Worm (Caenorhabditis elegans) whole organism, early embryonic: ENCODE measurements around the gene K04H4.5.

Experiments
- B0310.2 ChIP-seq: sonication (generic microtip); optimal IDR thresholded peaks from 2 replicates; lab custom pipeline; 2016; ENCODE audit warnings: mild to moderate bottlenecking, missing genetic modification characterization, missing compliant biosample characterization
- ama-1 ChIP-seq: fragments of 150-350 bp; optimal IDR thresholded peaks from 2 replicates; lab custom pipeline; 2014
- ceh-13 ChIP-seq: fragments of 200-800 bp; sonication (Bioruptor generic); optimal IDR thresholded peaks from 2 replicates; lab custom pipeline; 2018; ENCODE audit warnings: mild to moderate bottlenecking, missing genetic modification characterization, missing compliant biosample characterization
- ceh-36 ChIP-seq: sonication (generic microtip); optimal IDR thresholded peaks from 2 replicates; lab custom pipeline; 2016; ENCODE audit warnings: missing genetic modification characterization, inconsistent platforms, missing compliant biosample characterization
- flt-1 ChIP-seq: fragments of 200-800 bp; sonication (Bioruptor generic); IDR thresholded peaks from 2 replicates; pipeline ENCODE4 v1.3.6; 2022; ENCODE audit warnings: missing genetic modification characterization, missing compliant biosample characterization
- hmbx-1 ChIP-seq: sonication (generic microtip); optimal IDR thresholded peaks from 2 replicates; lab custom pipeline; 2016; ENCODE audit warnings: mild to moderate bottlenecking, missing genetic modification characterization, missing compliant biosample characterization
- hmg-4 ChIP-seq: fragments of 200-800 bp; sonication (Bioruptor generic); optimal IDR thresholded peaks from 2 replicates; lab custom pipeline; 2018; ENCODE audit warnings: mild to moderate bottlenecking, missing genetic modification characterization, missing compliant biosample characterization
- hnd-1 ChIP-seq: sonication (generic microtip); optimal IDR thresholded peaks from 2 replicates; lab custom pipeline; 2016; ENCODE audit warnings: missing genetic modification characterization, missing compliant biosample characterization
- scrt-1 ChIP-seq: fragments of 200-800 bp; sonication (Bioruptor generic); IDR thresholded peaks from 2 replicates; pipeline ENCODE4 v1.3.6; 2022; ENCODE audit warnings: missing genetic modification characterization, missing compliant biosample characterization
- sea-1 ChIP-seq: fragments of 200-800 bp; sonication (Bioruptor generic); conservative IDR thresholded peaks from 2 replicates; pipeline ENCODE4 v1.3.6; 2022; ENCODE audit warnings: missing genetic modification characterization, missing compliant biosample characterization
- tra-4 ChIP-seq: sonication (generic microtip); optimal IDR thresholded peaks from 2 replicates; lab custom pipeline; 2017; ENCODE audit warnings: missing genetic modification characterization, missing compliant biosample characterization

- TF ChIP-seq hmg-4 (GFP tag; lab: Kevin White, UChicago): no peak
- no peak for TF ChIP-seq hmbx-1 (tag; lab: Kevin White, UChicago)
- no peak for TF ChIP-seq B0310.2 (tag; lab: Kevin White, UChicago)
- TF ChIP-seq scrt-1 (GFP tag; lab: Robert Waterston, UW): no peak
- no peak for TF ChIP-seq hnd-1 (tag; lab: Kevin White, UChicago)
- TF ChIP-seq flt-1: no peak
- no peak for TF ChIP-seq ceh-36 (tag; lab: Kevin White, UChicago)
- no peak for TF ChIP-seq ama-1 (lab: Kevin White, UChicago)
- no peak for TF ChIP-seq tra-4 (tag; lab: Kevin White, UChicago)
- TF ChIP-seq sea-1: no peak
- no peak for TF ChIP-seq ceh-13 (GFP tag; lab: Kevin White, UChicago)
Observed at ce11 chrIII:9353814-9354213, 5.3 kb upstream of the K04H4.5 start.
